Fruit fly (Drosophila melanogaster) whole organism, prepupa: ENCODE data around the gene mRpS2.

Experiments used
- CG11294 ChIP-seq: fragments of 200-800 bp; sonication (Bioruptor generic); IDR thresholded peaks from 2 replicates; pipeline ENCODE4 v1.3.6; 2022; ENCODE audit warnings: missing biosample characterization, missing genetic modification characterization
- CG11762 ChIP-seq: fragments of 200-800 bp; sonication (Bioruptor generic); optimal IDR thresholded peaks from 3 replicates; lab custom pipeline; 2016; ENCODE audit warnings: missing biosample characterization, missing genetic modification characterization; ENCODE audit not compliant: insufficient read depth
- CG11902 ChIP-seq: fragments of 200-800 bp; sonication (Bioruptor generic); optimal IDR thresholded peaks from 3 replicates; lab custom pipeline; 2016; ENCODE audit warnings: missing biosample characterization, missing genetic modification characterization
- CG15336 ChIP-seq: fragments of 200-800 bp; sonication (Bioruptor generic); IDR thresholded peaks from 2 replicates; pipeline ENCODE4 v1.3.6; 2022; ENCODE audit warnings: missing biosample characterization, missing genetic modification characterization
- CG1621 ChIP-seq: fragments of 200-800 bp; sonication (Bioruptor generic); optimal IDR thresholded peaks from 3 replicates; lab custom pipeline; 2018; ENCODE audit warnings: missing biosample characterization, mild to moderate bottlenecking, missing genetic modification characterization
- CG16779 ChIP-seq: fragments of 200-800 bp; sonication (Bioruptor generic); optimal IDR thresholded peaks from 3 replicates; lab custom pipeline; 2017; ENCODE audit warnings: missing biosample characterization, mild to moderate bottlenecking, missing genetic modification characterization
- CG31627 ChIP-seq: fragments of 200-800 bp; sonication (Bioruptor generic); optimal IDR thresholded peaks from 3 replicates; lab custom pipeline; 2016; ENCODE audit warnings: missing biosample characterization, missing genetic modification characterization
- CG32006 ChIP-seq: fragments of 200-800 bp; sonication (Bioruptor generic); optimal IDR thresholded peaks from 3 replicates; lab custom pipeline; 2017; ENCODE audit warnings: missing biosample characterization, mild to moderate bottlenecking, missing genetic modification characterization
- CG34406 ChIP-seq: fragments of 200-800 bp; sonication (Bioruptor generic); optimal IDR thresholded peaks from 3 replicates; lab custom pipeline; 2016; ENCODE audit warnings: missing biosample characterization, missing genetic modification characterization
- CG3919 ChIP-seq: fragments of 200-800 bp; sonication (Bioruptor generic); optimal IDR thresholded peaks from 3 replicates; lab custom pipeline; 2016; ENCODE audit warnings: missing biosample characterization, missing genetic modification characterization
- CG4318 ChIP-seq: fragments of 200-800 bp; sonication (Bioruptor generic); optimal IDR thresholded peaks from 3 replicates; lab custom pipeline; 2017; ENCODE audit warnings: missing biosample characterization, mild to moderate bottlenecking, missing genetic modification characterization
- CG6163 ChIP-seq: fragments of 200-800 bp; sonication (Bioruptor generic); IDR thresholded peaks from 3 replicates; pipeline ENCODE4 v1.3.6; 2022; ENCODE audit warnings: missing biosample characterization, missing genetic modification characterization
- CG6792 ChIP-seq: fragments of 200-800 bp; sonication (Bioruptor generic); optimal IDR thresholded peaks from 3 replicates; lab custom pipeline; 2016; ENCODE audit warnings: missing biosample characterization, missing genetic modification characterization
- CG7368 ChIP-seq: fragments of 200-800 bp; sonication (Bioruptor generic); optimal IDR thresholded peaks from 3 replicates; lab custom pipeline; 2016; ENCODE audit warnings: missing biosample characterization, missing genetic modification characterization
- CG8119 ChIP-seq: fragments of 200-800 bp; sonication (Bioruptor generic); IDR thresholded peaks from 3 replicates; pipeline ENCODE4 v1.3.6; 2022; ENCODE audit warnings: missing biosample characterization, missing genetic modification characterization
- CG8319 ChIP-seq: fragments of 200-800 bp; sonication (Bioruptor generic); optimal IDR thresholded peaks from 3 replicates; lab custom pipeline; 2016; ENCODE audit warnings: missing biosample characterization, missing genetic modification characterization
- CG8632 ChIP-seq: fragments of 200-800 bp; sonication (Bioruptor generic); optimal IDR thresholded peaks from 3 replicates; lab custom pipeline; 2016; ENCODE audit warnings: missing biosample characterization, missing genetic modification characterization
- CG9139 ChIP-seq: fragments of 200-800 bp; sonication (Bioruptor generic); optimal IDR thresholded peaks from 3 replicates; lab custom pipeline; 2017; ENCODE audit warnings: missing biosample characterization, mild to moderate bottlenecking, missing genetic modification characterization
- Eip75B ChIP-seq: fragments of 200-800 bp; sonication (Bioruptor generic); optimal IDR thresholded peaks from 3 replicates; lab custom pipeline; 2016; ENCODE audit warnings: missing biosample characterization, missing genetic modification characterization
- Eip78C ChIP-seq: fragments of 200-800 bp; sonication (Bioruptor generic); peaks from one replicate; lab custom pipeline; 2016; ENCODE audit warnings: missing biosample characterization, missing genetic modification characterization
- Eip93F ChIP-seq: fragments of 200-800 bp; sonication (Bioruptor generic); optimal IDR thresholded peaks from 2 replicates; lab custom pipeline; 2016; ENCODE audit warnings: missing biosample characterization, mild to moderate bottlenecking, missing genetic modification characterization
- Ets21C ChIP-seq: fragments of 200-800 bp; sonication (Bioruptor generic); optimal IDR thresholded peaks from 3 replicates; lab custom pipeline; 2016; ENCODE audit warnings: missing biosample characterization, missing genetic modification characterization
- Ets96B ChIP-seq: fragments of 200-800 bp; optimal IDR thresholded peaks from 2 replicates; lab custom pipeline; 2019; ENCODE audit warnings: missing biosample characterization, mild to moderate bottlenecking, missing genetic modification characterization, moderate library complexity
- Gug ChIP-seq: fragments of 200-800 bp; sonication (Bioruptor generic); IDR thresholded peaks from 2 replicates; pipeline ENCODE4 v1.3.6; 2022; ENCODE audit warnings: missing biosample characterization, missing genetic modification characterization
- Hr39 ChIP-seq: fragments of 200-800 bp; sonication (Bioruptor generic); optimal IDR thresholded peaks from 2 replicates; lab custom pipeline; 2016; ENCODE audit warnings: missing biosample characterization, missing genetic modification characterization
- Hr4 ChIP-seq: fragments of 200-800 bp; sonication (Bioruptor generic); optimal IDR thresholded peaks from 3 replicates; lab custom pipeline; 2016; ENCODE audit warnings: missing biosample characterization, missing genetic modification characterization
- Met ChIP-seq: fragments of 200-800 bp; sonication (Bioruptor generic); optimal IDR thresholded peaks from 3 replicates; lab custom pipeline; 2016; ENCODE audit warnings: missing biosample characterization, missing genetic modification characterization
- OdsH ChIP-seq: fragments of 200-800 bp; sonication (Bioruptor generic); optimal IDR thresholded peaks from 3 replicates; lab custom pipeline; 2016; ENCODE audit warnings: missing biosample characterization, missing genetic modification characterization
- Sox102F ChIP-seq: fragments of 200-800 bp; sonication (Bioruptor generic); optimal IDR thresholded peaks from 2 replicates; lab custom pipeline; 2016; ENCODE audit warnings: missing biosample characterization, mild to moderate bottlenecking, missing genetic modification characterization
- Sox14 ChIP-seq: fragments of 200-800 bp; sonication (Bioruptor generic); optimal IDR thresholded peaks from 3 replicates; lab custom pipeline; 2016; ENCODE audit warnings: missing biosample characterization, missing genetic modification characterization
- Sox15 ChIP-seq: fragments of 200-800 bp; sonication (Bioruptor generic); optimal IDR thresholded peaks from 3 replicates; lab custom pipeline; 2016; ENCODE audit warnings: missing biosample characterization, missing genetic modification characterization
- achi ChIP-seq: fragments of 200-800 bp; sonication (Bioruptor generic); optimal IDR thresholded peaks from 3 replicates; lab custom pipeline; 2016; ENCODE audit warnings: missing biosample characterization, missing genetic modification characterization
- acj6 ChIP-seq: fragments of 200-800 bp; sonication (Bioruptor generic); optimal IDR thresholded peaks from 3 replicates; lab custom pipeline; 2016; ENCODE audit warnings: missing biosample characterization, missing genetic modification characterization
- cyc ChIP-seq: fragments of 200-800 bp; sonication (Bioruptor generic); optimal IDR thresholded peaks from 3 replicates; lab custom pipeline; 2016; ENCODE audit warnings: missing biosample characterization, missing genetic modification characterization
- dac ChIP-seq: fragments of 200-800 bp; sonication (Bioruptor generic); optimal IDR thresholded peaks from 2 replicates; lab custom pipeline; 2017; ENCODE audit warnings: missing biosample characterization, mild to moderate bottlenecking, missing genetic modification characterization
- dsx ChIP-seq: fragments of 200-800 bp; optimal IDR thresholded peaks from 3 replicates; lab custom pipeline; 2019; ENCODE audit warnings: missing biosample characterization, mild to moderate bottlenecking, missing genetic modification characterization, moderate library complexity; ENCODE audit not compliant: poor library complexity, severe bottlenecking
- eg ChIP-seq: fragments of 200-800 bp; sonication (Bioruptor generic); IDR thresholded peaks from 3 replicates; pipeline ENCODE4 v1.3.6; 2022; ENCODE audit warnings: missing biosample characterization, missing genetic modification characterization
- esn ChIP-seq: fragments of 200-800 bp; sonication (Bioruptor generic); optimal IDR thresholded peaks from 2 replicates; lab custom pipeline; 2016; ENCODE audit warnings: missing biosample characterization, mild to moderate bottlenecking, missing genetic modification characterization, moderate library complexity
- fd59A ChIP-seq: fragments of 200-800 bp; sonication (Bioruptor generic); optimal IDR thresholded peaks from 2 replicates; lab custom pipeline; 2017; ENCODE audit warnings: missing biosample characterization, mild to moderate bottlenecking, missing genetic modification characterization, missing genetic modification reagents
- fd85E ChIP-seq: fragments of 200-800 bp; sonication (Bioruptor generic); optimal IDR thresholded peaks from 3 replicates; lab custom pipeline; 2016; ENCODE audit warnings: missing biosample characterization, missing genetic modification characterization
- lz ChIP-seq: fragments of 200-800 bp; sonication (Bioruptor generic); optimal IDR thresholded peaks from 3 replicates; lab custom pipeline; 2016; ENCODE audit warnings: missing biosample characterization, missing genetic modification characterization
- net ChIP-seq: fragments of 200-800 bp; sonication (Bioruptor generic); optimal IDR thresholded peaks from 3 replicates; lab custom pipeline; 2016; ENCODE audit warnings: missing biosample characterization, missing genetic modification characterization
- pdm3 ChIP-seq: fragments of 200-800 bp; sonication (Bioruptor generic); optimal IDR thresholded peaks from 3 replicates; lab custom pipeline; 2016; ENCODE audit warnings: missing biosample characterization, missing genetic modification characterization
- salr ChIP-seq, 2 experiments: fragments of 200-800 bp; sonication (Bioruptor generic); optimal IDR thresholded peaks; 3 replicates each; lab custom pipeline; 2016 to 2018; ENCODE audit warnings: missing biosample characterization in 2 of 2, missing genetic modification characterization in 2 of 2, mild to moderate bottlenecking in 1 of 2
- spab ChIP-seq: fragments of 200-800 bp; sonication (Bioruptor generic); optimal IDR thresholded peaks from 2 replicates; lab custom pipeline; 2017; ENCODE audit warnings: missing biosample characterization, mild to moderate bottlenecking, missing genetic modification characterization, missing genetic modification reagents
- ss ChIP-seq, 2 experiments: fragments of 200-800 bp; sonication (Bioruptor generic); optimal IDR thresholded peaks; 2 replicates in 1 of 2; 3 replicates in 1 of 2; lab custom pipeline; 2017 to 2018; ENCODE audit warnings: mild to moderate bottlenecking in 2 of 2, missing biosample characterization in 2 of 2, missing genetic modification characterization in 2 of 2, moderate library complexity in 1 of 2
- svp ChIP-seq: fragments of 200-800 bp; sonication (Bioruptor generic); peaks from one replicate; lab custom pipeline; 2016; ENCODE audit warnings: missing biosample characterization, missing genetic modification characterization
- topi ChIP-seq: fragments of 200-800 bp; sonication (Bioruptor generic); optimal IDR thresholded peaks from 3 replicates; lab custom pipeline; 2016; ENCODE audit warnings: missing biosample characterization, missing genetic modification characterization

Gene mRpS2

DNA sequence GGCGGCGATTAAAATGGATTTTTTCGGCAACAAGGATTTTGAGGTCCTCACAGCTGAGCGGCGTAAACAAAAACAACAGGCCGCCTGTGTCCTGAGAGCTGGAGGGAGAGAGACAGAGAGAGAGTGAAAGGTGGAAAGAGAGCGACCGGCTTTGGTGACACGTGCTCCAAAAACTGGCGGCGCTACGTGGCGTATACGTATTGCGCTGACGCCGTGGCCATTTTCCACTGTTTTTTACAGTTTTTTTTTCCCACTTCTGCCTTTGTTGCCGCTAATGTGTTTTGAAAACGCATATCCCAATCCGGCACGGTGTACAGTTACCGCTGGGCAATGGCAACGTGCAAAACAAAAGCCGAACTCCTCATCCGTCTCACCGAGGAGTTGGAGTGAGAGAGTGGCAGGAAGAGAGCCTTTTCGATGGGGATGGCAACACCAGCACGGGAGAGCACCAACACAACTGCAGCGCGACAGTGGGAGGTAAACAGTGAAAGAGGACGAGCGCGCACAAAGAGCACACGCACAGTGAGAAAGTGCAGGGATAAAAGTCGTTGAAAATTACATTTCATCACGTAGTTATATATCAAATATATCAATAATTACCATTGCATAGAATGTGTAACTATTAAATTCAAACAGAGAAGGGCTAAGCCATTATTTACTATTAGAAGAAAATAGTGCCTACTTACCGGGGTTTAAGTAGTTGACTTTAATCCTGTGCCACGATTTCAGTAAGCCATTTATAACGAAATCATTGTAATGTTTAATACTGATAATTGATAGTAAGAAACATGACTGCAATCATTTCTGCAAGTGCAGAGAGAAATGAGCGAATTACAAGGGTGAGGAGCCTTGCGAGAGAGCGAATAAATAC lies 29.5 kb downstream of the mRpS2 start (continued):
- TF ChIP-seq fd59A (GFP tag; lab: Kevin White, UChicago): peak; percentile 82
- TF ChIP-seq CG8632: peak; percentile 64
- peak; percentile 50 for TF ChIP-seq CG6163 (GFP tag; lab: Robert Waterston, UW)
- TF ChIP-seq Met (GFP tag; lab: Kevin White, UChicago): peak; percentile 81
- peak; percentile 79 for TF ChIP-seq CG6792 (GFP tag; lab: Kevin White, UChicago)
- peak; percentile 58 for TF ChIP-seq CG1621
- peak; percentile 72 for TF ChIP-seq CG11902 (GFP tag; lab: Kevin White, UChicago)
- peak; percentile 65 for TF ChIP-seq Ets21C (GFP tag; lab: Kevin White, UChicago)
- peak; percentile 19 for TF ChIP-seq CG8319 (GFP tag; lab: Kevin White, UChicago)
- peak; percentile 71 for TF ChIP-seq cyc

DNA sequence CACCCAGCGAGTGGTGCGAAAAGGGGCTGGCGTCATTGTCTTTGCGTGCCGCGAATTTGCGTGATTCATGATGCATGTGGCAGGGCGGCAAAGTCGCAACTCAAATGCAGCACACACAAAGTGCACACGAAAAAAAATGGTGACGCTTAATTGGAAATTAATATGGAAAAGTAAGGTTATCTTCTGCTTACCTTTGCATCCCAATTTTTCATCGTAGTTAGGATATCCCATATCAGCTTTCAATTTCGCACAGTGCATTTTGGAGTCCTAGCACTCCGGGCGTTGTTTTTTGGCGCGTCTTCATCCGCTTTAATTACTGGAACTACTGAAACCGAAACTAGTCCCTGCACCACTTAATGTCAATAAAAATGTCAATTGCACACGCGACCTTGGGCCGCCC lies 30.2 kb downstream of the mRpS2 start:
- TF ChIP-seq CG8119 (no peak), Hr39 (peak; percentile 28), achi (GFP tag; lab: Kevin White, UChicago) (no peak), esn (GFP tag; lab: Kevin White, UChicago) (no peak), Hr4 (GFP tag; lab: Kevin White, UChicago) (peak; percentile 37), CG15336 (GFP tag; lab: Robert Waterston, UW) (no peak), CG1621 (no peak), ss (GFP tag; optimal IDR thresholded peaks at IDR 0.05; lab: Kevin White, UChicago) (no peak), fd85E (GFP tag; lab: Kevin White, UChicago) (no peak), spab (no peak), Eip78C (peak; percentile 70), CG4318 (no peak), lz (GFP tag; lab: Kevin White, UChicago) (no peak), topi (GFP tag; lab: Kevin White, UChicago) (no peak), acj6 (GFP tag; lab: Kevin White, UChicago) (peak; percentile 1), CG11762 (GFP tag; lab: Kevin White, UChicago) (no peak), Met (GFP tag; lab: Kevin White, UChicago) (no peak), dac (GFP tag; lab: Kevin White, UChicago) (no peak), CG11294 (GFP tag; lab: Robert Waterston, UW) (no peak; the same call in 1 of the 2 replicates), Sox102F (GFP tag; lab: Kevin White, UChicago) (no peak), Sox14 (peak; percentile 19), Ets96B (tag; lab: Kevin White, UChicago) (no peak), OdsH (peak; percentile 35), CG3919 (GFP tag; lab: Kevin White, UChicago) (peak; percentile 18), Eip75B (GFP tag; lab: Kevin White, UChicago) (no peak), CG31627 (peak; percentile 23), eg (GFP tag; lab: Robert Waterston, UW) (peak; percentile 59), Sox15 (GFP tag; lab: Kevin White, UChicago) (no peak), Ets21C (GFP tag; lab: Kevin White, UChicago) (no peak), net (GFP tag; lab: Kevin White, UChicago) (no peak), CG9139 (GFP tag; lab: Kevin White, UChicago) (no peak), dsx (GFP tag; lab: Kevin White, UChicago) (no peak), Gug (GFP tag; lab: Robert Waterston, UW) (no peak), CG6792 (GFP tag; lab: Kevin White, UChicago) (no peak), CG34406 (GFP tag; lab: Kevin White, UChicago) (no peak), CG16779 (tag; lab: Kevin White, UChicago) (no peak), CG6163 (GFP tag; lab: Robert Waterston, UW) (peak; percentile 53; the same call in 2 of the 3 replicates), CG8319 (GFP tag; lab: Kevin White, UChicago) (no peak), pdm3 (GFP tag; lab: Kevin White, UChicago) (no peak), CG7368 (GFP tag; lab: Kevin White, UChicago) (no peak), svp (peak; percentile 35), CG32006 (GFP tag; lab: Kevin White, UChicago) (peak; percentile 27), Eip93F (GFP tag; lab: Kevin White, UChicago) (no peak), cyc (no peak), salr (GFP tag; optimal IDR thresholded peaks at IDR 0.05; lab: Kevin White, UChicago) (no peak)
